Worm (Caenorhabditis elegans) whole organism, late embryonic: Measurements from ENCODE around the gene mrpl-36.

Experiments used
- T23F11.4 ChIP-seq: fragments of 200-800 bp; sonication (Bioruptor generic); optimal IDR thresholded peaks from 2 replicates; lab custom pipeline; 2018; ENCODE audit warnings: mild to moderate bottlenecking, missing genetic modification characterization, missing compliant biosample characterization
- ceh-14 ChIP-seq: sonication (generic microtip); optimal IDR thresholded peaks from 2 replicates; lab custom pipeline; 2016; ENCODE audit warnings: missing genotype, missing genetic modification characterization, missing compliant biosample characterization
- ceh-18 ChIP-seq: sonication (generic microtip); optimal IDR thresholded peaks from 2 replicates; lab custom pipeline; 2016; ENCODE audit warnings: missing genetic modification characterization, missing compliant biosample characterization
- ceh-19 ChIP-seq: fragments of 200-800 bp; sonication (Bioruptor generic); optimal IDR thresholded peaks from 2 replicates; lab custom pipeline; 2018; ENCODE audit warnings: mild to moderate bottlenecking, missing genetic modification characterization, missing compliant biosample characterization
- ceh-22 ChIP-seq: sonication (generic microtip); optimal IDR thresholded peaks from 2 replicates; lab custom pipeline; 2017; ENCODE audit warnings: missing biosample characterization, missing genetic modification characterization
- ceh-31 ChIP-seq: sonication (generic microtip); optimal IDR thresholded peaks from 2 replicates; lab custom pipeline; 2016; ENCODE audit warnings: missing genetic modification characterization, missing compliant biosample characterization
- ceh-34 ChIP-seq: sonication (generic microtip); optimal IDR thresholded peaks from 2 replicates; lab custom pipeline; 2016; ENCODE audit warnings: mild to moderate bottlenecking, missing genetic modification characterization, missing compliant biosample characterization
- ceh-45 ChIP-seq: fragments of 200-800 bp; sonication (Bioruptor generic); IDR thresholded peaks from 2 replicates; pipeline ENCODE4 v1.3.6; 2022; ENCODE audit warnings: missing genetic modification reagents, missing genetic modification characterization, missing compliant biosample characterization
- ceh-48 ChIP-seq: sonication (generic microtip); optimal IDR thresholded peaks from 2 replicates; lab custom pipeline; 2016; ENCODE audit warnings: missing genetic modification characterization, inconsistent platforms, missing compliant biosample characterization
- ceh-6 ChIP-seq: fragments of 200-800 bp; sonication (Bioruptor generic); optimal IDR thresholded peaks from 2 replicates; lab custom pipeline; 2018; ENCODE audit warnings: mild to moderate bottlenecking, missing genetic modification characterization, missing compliant biosample characterization
- dmd-4 ChIP-seq: sonication (generic microtip); optimal IDR thresholded peaks from 2 replicates; lab custom pipeline; 2016; ENCODE audit warnings: borderline replicate concordance, missing genetic modification characterization, missing compliant biosample characterization
- dve-1 ChIP-seq: sonication (generic microtip); optimal IDR thresholded peaks from 2 replicates; lab custom pipeline; 2017; ENCODE audit warnings: antibody characterized with exemption, mild to moderate bottlenecking, missing genetic modification characterization, missing compliant biosample characterization
- elt-2 ChIP-seq: sonication (generic microtip); optimal IDR thresholded peaks from 2 replicates; lab custom pipeline; 2016; ENCODE audit warnings: missing genetic modification reagents, missing genetic modification characterization, missing compliant biosample characterization
- elt-4 ChIP-seq: sonication (generic microtip); optimal IDR thresholded peaks from 2 replicates; lab custom pipeline; 2016; ENCODE audit warnings: missing genetic modification characterization, missing compliant biosample characterization
- ets-4 ChIP-seq: sonication (generic microtip); optimal IDR thresholded peaks from 2 replicates; lab custom pipeline; 2016; ENCODE audit warnings: missing genetic modification characterization, missing compliant biosample characterization
- eyg-1 ChIP-seq: sonication (generic microtip); optimal IDR thresholded peaks from 2 replicates; lab custom pipeline; 2016; ENCODE audit warnings: missing genotype, missing genetic modification characterization, missing compliant biosample characterization
- fax-1 ChIP-seq: sonication (generic microtip); optimal IDR thresholded peaks from 2 replicates; lab custom pipeline; 2016; ENCODE audit warnings: missing genotype, missing genetic modification characterization, missing compliant biosample characterization
- fkh-10 ChIP-seq: fragments of 150-350 bp; optimal IDR thresholded peaks from 2 replicates; lab custom pipeline; 2014; ENCODE audit warnings: missing biosample characterization, missing genetic modification reagents, missing genetic modification characterization
- fkh-6 ChIP-seq: sonication (generic microtip); optimal IDR thresholded peaks from 2 replicates; lab custom pipeline; 2016; ENCODE audit warnings: missing genetic modification characterization, missing compliant biosample characterization
- gmeb-2 ChIP-seq: sonication (generic microtip); optimal IDR thresholded peaks from 2 replicates; lab custom pipeline; 2016; ENCODE audit warnings: missing genetic modification characterization, inconsistent platforms, missing compliant biosample characterization
- hlh-13 ChIP-seq: fragments of 200-800 bp; sonication (Bioruptor generic); optimal IDR thresholded peaks from 2 replicates; lab custom pipeline; 2018; ENCODE audit warnings: mild to moderate bottlenecking, missing genetic modification characterization, missing compliant biosample characterization
- hlh-6 ChIP-seq: sonication (generic microtip); optimal IDR thresholded peaks from 2 replicates; lab custom pipeline; 2016; ENCODE audit warnings: missing genotype, missing genetic modification characterization, missing compliant biosample characterization
- hlh-8 ChIP-seq: sonication (generic microtip); optimal IDR thresholded peaks from 2 replicates; lab custom pipeline; 2016; ENCODE audit warnings: missing genotype, missing genetic modification characterization, missing compliant biosample characterization
- lin-11 ChIP-seq: fragments of 200-800 bp; sonication (Bioruptor generic); optimal IDR thresholded peaks from 2 replicates; lab custom pipeline; 2018; ENCODE audit warnings: mild to moderate bottlenecking, missing genetic modification characterization, missing compliant biosample characterization
- madf-2 ChIP-seq: sonication (generic microtip); optimal IDR thresholded peaks from 2 replicates; lab custom pipeline; 2017; ENCODE audit warnings: missing genetic modification characterization, missing compliant biosample characterization
- pax-1 ChIP-seq: fragments of 150-350 bp; optimal IDR thresholded peaks from 2 replicates; lab custom pipeline; 2014; ENCODE audit warnings: missing biosample characterization, missing genetic modification characterization
- pha-2 ChIP-seq: sonication (generic microtip); optimal IDR thresholded peaks from 2 replicates; lab custom pipeline; 2017; ENCODE audit warnings: mild to moderate bottlenecking, missing genetic modification characterization, missing compliant biosample characterization
- pros-1 ChIP-seq: fragments of 150-350 bp; optimal IDR thresholded peaks from 2 replicates; lab custom pipeline; 2014; ENCODE audit warnings: missing biosample characterization, missing genetic modification reagents, missing genetic modification characterization
- ref-2 ChIP-seq: sonication (generic microtip); optimal IDR thresholded peaks from 2 replicates; lab custom pipeline; 2016; ENCODE audit warnings: missing genetic modification characterization, missing compliant biosample characterization
- sox-2 ChIP-seq: fragments of 200-800 bp; sonication (Bioruptor generic); IDR thresholded peaks from 2 replicates; pipeline ENCODE4 v1.3.6; 2022; ENCODE audit warnings: missing genetic modification reagents, missing genetic modification characterization, missing compliant biosample characterization
- syd-9 ChIP-seq: sonication (generic microtip); optimal IDR thresholded peaks from 2 replicates; lab custom pipeline; 2016; ENCODE audit warnings: mild to moderate bottlenecking, missing genetic modification characterization, moderate library complexity, missing compliant biosample characterization
- tbx-7 ChIP-seq: sonication (generic microtip); optimal IDR thresholded peaks from 2 replicates; lab custom pipeline; 2016; ENCODE audit warnings: missing genotype, missing genetic modification characterization, missing compliant biosample characterization
- ttx-3 ChIP-seq: sonication (generic microtip); optimal IDR thresholded peaks from 2 replicates; lab custom pipeline; 2016; ENCODE audit warnings: missing genetic modification reagents, missing genetic modification characterization, missing compliant biosample characterization
- unc-3 ChIP-seq, 2 experiments: fragments of 200-800 bp in 1 of 2; sonication (Bioruptor generic) in 1 of 2; sonication (generic microtip) in 1 of 2; conservative IDR thresholded peaks in 1 of 2; optimal IDR thresholded peaks in 1 of 2; 2 replicates each; pipeline versions ENCODE4 v1.3.6 to Lab custom; 2016 to 2022; ENCODE audit warnings: missing compliant biosample characterization in 2 of 2, missing genetic modification characterization in 2 of 2, missing genetic modification reagents in 1 of 2
- unc-42 ChIP-seq: sonication (generic microtip); optimal IDR thresholded peaks from 2 replicates; lab custom pipeline; 2016; ENCODE audit warnings: missing genotype, missing genetic modification characterization, missing compliant biosample characterization
- unc-55 ChIP-seq: sonication (generic microtip); optimal IDR thresholded peaks from 2 replicates; lab custom pipeline; 2017; ENCODE audit warnings: missing biosample characterization, missing genetic modification reagents, missing genetic modification characterization
- zip-5 ChIP-seq: sonication (generic microtip); optimal IDR thresholded peaks from 2 replicates; lab custom pipeline; 2016; ENCODE audit warnings: missing genetic modification characterization, missing compliant biosample characterization

mrpl-36 gene

DNA sequence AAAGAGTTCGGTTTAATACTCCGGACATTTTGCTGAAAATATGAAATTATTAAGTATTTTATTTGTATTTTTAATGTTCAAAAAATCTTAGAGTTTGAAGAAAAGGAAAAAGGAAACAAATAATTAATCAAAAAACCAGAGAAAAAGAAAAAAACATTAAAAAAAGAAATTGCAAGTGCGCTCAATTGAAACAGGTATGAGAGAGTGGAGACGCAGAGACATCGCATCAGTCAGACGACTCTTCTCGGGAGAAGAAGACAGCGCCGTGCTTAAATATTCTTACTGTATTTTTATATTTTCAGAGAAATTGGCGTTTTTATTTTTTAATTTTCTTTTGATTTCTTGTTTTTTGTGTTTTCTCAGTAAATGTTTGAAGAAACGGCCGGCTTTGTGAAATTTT lies at the start of gene mrpl-36:
mrpl-36 (minus strand) TSS at position 34 of the 400 bp plus-strand sequence.
- no peak for TF ChIP-seq eyg-1 (tag; lab: Kevin White, UChicago)
- peak; percentile 11 for TF ChIP-seq unc-55 (GFP tag; lab: Kevin White, UChicago)
- TF ChIP-seq lin-11 (tag; lab: Kevin White, UChicago) = no peak

DNA sequence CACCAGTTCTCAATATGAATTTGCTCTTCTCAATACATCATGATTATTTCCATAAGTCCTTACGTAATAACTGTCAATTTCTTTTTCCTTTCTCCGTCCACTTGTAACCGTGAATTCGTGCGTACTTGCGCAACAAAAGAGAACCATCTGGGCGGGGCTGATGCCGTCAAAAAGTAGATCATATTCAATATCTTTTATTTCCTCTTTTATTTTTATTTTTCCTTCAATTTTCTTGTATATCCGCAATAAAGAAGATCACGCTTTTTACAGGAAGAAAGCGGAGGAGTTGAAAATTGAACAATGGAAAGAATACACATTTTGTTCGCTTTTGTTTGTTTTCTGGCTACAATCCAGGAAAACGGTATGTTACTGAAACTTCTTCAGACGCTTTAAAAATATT lies 44.9 kb upstream of the mrpl-36 start, which contains the start of gene mam-7:
mam-7 (plus strand) TSS at position 301 of the 400 bp plus-strand sequence.
- TF ChIP-seq ref-2 (tag; lab: Kevin White, UChicago) (no peak), dmd-4 (tag; lab: Kevin White, UChicago) (no peak), unc-3 (GFP tag; conservative IDR thresholded peaks at IDR 0.05; lab: Robert Waterston, UW) (no peak), unc-3 (tag; optimal IDR thresholded peaks at IDR 0.05; lab: Kevin White, UChicago) (no peak), sox-2 (GFP tag; lab: Robert Waterston, UW) (no peak), ceh-18 (tag; lab: Kevin White, UChicago) (no peak), ceh-48 (no peak), ttx-3 (tag; lab: Kevin White, UChicago) (no peak), fkh-6 (no peak), fkh-10 (GFP tag; lab: Kevin White, UChicago) (no peak), tbx-7 (no peak), pha-2 (tag; lab: Kevin White, UChicago) (no peak), gmeb-2 (tag; lab: Kevin White, UChicago) (no peak), dve-1 (no peak), T23F11.4 (GFP tag; lab: Kevin White, UChicago) (no peak)
- TF ChIP-seq, all 69 proteins: peak for 0

DNA sequence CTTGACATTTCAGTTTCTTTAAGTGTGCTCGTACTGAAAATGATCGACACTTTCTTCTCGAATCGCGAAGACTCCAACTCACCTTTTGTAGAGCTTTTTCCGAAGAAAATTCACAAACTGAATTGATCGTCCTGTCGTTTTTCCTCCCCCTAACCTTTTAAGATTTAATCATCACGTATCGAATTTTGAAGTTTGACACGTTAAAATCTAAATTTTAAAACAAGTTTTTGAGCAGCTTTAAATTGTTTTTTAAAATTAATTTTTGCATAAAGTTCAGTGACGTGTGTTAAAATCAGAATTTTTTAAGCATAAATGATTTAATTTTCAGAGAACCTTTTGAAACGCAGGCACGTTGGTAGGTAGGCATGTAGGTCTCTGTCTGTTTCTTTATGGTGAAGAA lies 43.4 kb upstream of the mrpl-36 start, which contains the start of gene alg-4:
alg-4 (minus strand) TSS at position 101 of the 400 bp plus-strand sequence.
- TF ChIP-seq ref-2 (tag; lab: Kevin White, UChicago) (no peak), hlh-8 (tag; lab: Kevin White, UChicago) (no peak)
- TF ChIP-seq, all 69 proteins: peak for 0

DNA sequence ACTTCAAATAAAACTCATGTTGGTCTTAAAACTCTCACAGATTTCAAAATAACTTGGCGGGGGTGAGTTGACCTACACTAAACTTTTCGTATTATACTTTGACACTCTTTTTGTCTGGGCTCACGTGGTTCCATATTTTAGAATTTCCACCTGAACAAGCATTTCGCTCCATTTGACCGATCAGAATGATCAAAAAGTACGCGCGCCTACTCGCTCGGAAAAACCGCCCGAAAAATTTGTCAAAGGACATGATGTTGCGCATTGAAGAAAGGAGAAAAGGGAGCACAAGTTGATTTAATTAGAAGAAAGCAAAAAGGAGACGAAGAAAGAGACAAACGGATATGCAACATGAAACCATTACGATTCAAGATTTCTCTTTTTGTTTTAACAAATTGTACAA lies 38.4 kb upstream of the mrpl-36 start:
- TF ChIP-seq tbx-7 (no peak), unc-42 (tag; lab: Kevin White, UChicago) (peak; percentile 82), ceh-19 (no peak), hlh-6 (tag; lab: Kevin White, UChicago) (no peak)

DNA sequence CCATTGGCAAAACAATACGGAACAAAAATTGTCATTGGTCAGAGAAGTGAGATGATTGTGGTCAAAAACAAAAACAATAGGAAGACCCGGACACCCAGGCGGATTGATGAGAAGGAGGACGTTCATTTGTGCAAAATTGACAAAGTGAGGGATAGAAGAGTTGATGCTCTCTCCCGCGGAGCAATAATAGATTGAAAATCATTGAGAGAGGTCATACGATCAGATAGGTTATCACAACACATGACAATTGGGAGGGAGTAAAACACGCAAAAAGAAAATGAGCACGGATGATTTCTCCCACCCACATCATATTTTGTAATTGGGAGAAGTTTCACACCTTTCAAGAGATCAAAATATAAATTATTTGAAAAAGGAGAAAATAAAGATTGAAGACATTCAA lies 37.7 kb upstream of the mrpl-36 start:
- TF ChIP-seq ceh-45 (GFP tag; lab: Robert Waterston, UW) = no peak
- TF ChIP-seq pros-1 (tag; lab: Kevin White, UChicago) = no peak
- TF ChIP-seq pha-2 (tag; lab: Kevin White, UChicago) = no peak
- no peak for TF ChIP-seq sox-2 (GFP tag; lab: Robert Waterston, UW)
- no peak for TF ChIP-seq zip-5 (tag; lab: Kevin White, UChicago)
- TF ChIP-seq ceh-22 (tag; lab: Kevin White, UChicago) = no peak
- TF ChIP-seq pax-1 = no peak
- no peak for TF ChIP-seq ceh-14 (tag; lab: Kevin White, UChicago)

DNA sequence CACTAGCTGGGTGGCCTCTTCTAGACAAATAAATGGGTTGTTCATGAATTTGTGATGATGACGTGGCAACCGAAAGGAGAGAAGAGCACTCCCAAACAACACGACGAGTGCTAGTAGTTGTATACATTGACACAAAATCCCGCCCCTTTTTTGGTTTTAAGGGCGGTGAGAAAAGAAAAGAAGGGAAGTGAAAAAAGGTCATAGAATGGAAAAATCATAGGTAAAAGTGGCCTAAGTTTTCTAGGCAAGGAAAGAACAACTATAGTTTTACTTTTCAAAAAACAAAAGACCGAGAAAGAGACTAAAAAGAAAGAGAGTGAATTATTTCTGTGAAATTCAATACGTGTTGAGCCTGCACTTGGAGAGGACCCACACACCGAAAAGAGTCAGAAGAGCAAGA lies 30.9 kb upstream of the mrpl-36 start, which contains the start of gene ZK757.2:
ZK757.2 (minus strand) TSS at position 101 of the 400 bp plus-strand sequence.
- TF ChIP-seq ceh-34 (tag; lab: Kevin White, UChicago) = peak; percentile 57
- no peak for TF ChIP-seq ceh-19

DNA sequence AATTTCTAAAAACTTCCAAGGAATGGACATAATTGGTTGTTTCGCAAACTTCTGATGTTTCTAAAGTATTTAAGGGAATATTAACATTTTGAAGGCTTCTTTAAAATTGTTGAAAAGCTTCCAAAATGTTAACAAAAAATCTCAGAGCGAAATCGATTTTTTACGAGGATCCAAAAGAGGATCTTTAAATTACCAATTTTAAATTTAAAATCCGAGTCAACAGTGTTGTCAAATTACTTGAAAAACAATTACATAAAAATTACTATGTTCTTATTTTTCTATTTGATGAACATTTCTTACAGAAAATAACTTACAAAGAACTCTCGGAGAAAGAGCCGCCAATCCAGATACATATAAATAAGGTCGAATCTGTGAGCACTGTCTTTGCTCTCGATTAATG lies 29.0 kb upstream of the mrpl-36 start, which contains the start of gene ZK757.10:
ZK757.10 (plus strand) TSS at position 301 of the 400 bp plus-strand sequence.
- TF ChIP-seq pax-1 (no peak), tbx-7 (no peak), ets-4 (tag; lab: Kevin White, UChicago) (no peak), fkh-10 (GFP tag; lab: Kevin White, UChicago) (no peak), fax-1 (no peak), elt-2 (tag; lab: Kevin White, UChicago) (no peak), elt-4 (tag; lab: Kevin White, UChicago) (no peak), hlh-13 (GFP tag; lab: Kevin White, UChicago) (no peak), pha-2 (tag; lab: Kevin White, UChicago) (no peak), madf-2 (tag; lab: Kevin White, UChicago) (no peak), syd-9 (tag; lab: Kevin White, UChicago) (no peak), unc-55 (GFP tag; lab: Kevin White, UChicago) (no peak), ceh-31 (tag; lab: Kevin White, UChicago) (no peak), ceh-6 (GFP tag; lab: Kevin White, UChicago) (no peak)
